Worm (Caenorhabditis elegans) whole organism, late embryonic: ENCODE measurements around the gene fkb-3.

Experiments
- C08G9.2 ChIP-seq: sonication (generic microtip); optimal IDR thresholded peaks from 2 replicates; lab custom pipeline; 2016; ENCODE audit warnings: mild to moderate bottlenecking, missing genetic modification characterization, moderate library complexity, missing compliant biosample characterization
- K09A11.1 ChIP-seq: sonication (generic microtip); optimal IDR thresholded peaks from 2 replicates; lab custom pipeline; 2017; ENCODE audit warnings: antibody characterized with exemption, mild to moderate bottlenecking, missing genetic modification characterization, missing compliant biosample characterization; ENCODE audit not compliant: insufficient read depth
- ceh-18 ChIP-seq: sonication (generic microtip); optimal IDR thresholded peaks from 2 replicates; lab custom pipeline; 2016; ENCODE audit warnings: missing genetic modification characterization, missing compliant biosample characterization
- ceh-2 ChIP-seq: sonication (generic microtip); optimal IDR thresholded peaks from 2 replicates; lab custom pipeline; 2016; ENCODE audit warnings: missing genotype, missing genetic modification characterization, missing compliant biosample characterization
- ceh-22 ChIP-seq: sonication (generic microtip); optimal IDR thresholded peaks from 2 replicates; lab custom pipeline; 2017; ENCODE audit warnings: missing biosample characterization, missing genetic modification characterization
- ceh-30 ChIP-seq: fragments of 150-350 bp; optimal IDR thresholded peaks from 2 replicates; lab custom pipeline; 2014; ENCODE audit warnings: missing biosample characterization, missing genetic modification characterization
- ceh-34 ChIP-seq: sonication (generic microtip); optimal IDR thresholded peaks from 2 replicates; lab custom pipeline; 2016; ENCODE audit warnings: mild to moderate bottlenecking, missing genetic modification characterization, missing compliant biosample characterization
- ceh-48 ChIP-seq: sonication (generic microtip); optimal IDR thresholded peaks from 2 replicates; lab custom pipeline; 2016; ENCODE audit warnings: missing genetic modification characterization, inconsistent platforms, missing compliant biosample characterization
- ceh-6 ChIP-seq: fragments of 200-800 bp; sonication (Bioruptor generic); optimal IDR thresholded peaks from 2 replicates; lab custom pipeline; 2018; ENCODE audit warnings: mild to moderate bottlenecking, missing genetic modification characterization, missing compliant biosample characterization
- ceh-9 ChIP-seq: sonication (generic microtip); optimal IDR thresholded peaks from 2 replicates; lab custom pipeline; 2016; ENCODE audit warnings: mild to moderate bottlenecking, missing genetic modification characterization, inconsistent platforms, missing compliant biosample characterization
- dmd-4 ChIP-seq: sonication (generic microtip); optimal IDR thresholded peaks from 2 replicates; lab custom pipeline; 2016; ENCODE audit warnings: borderline replicate concordance, missing genetic modification characterization, missing compliant biosample characterization
- ets-4 ChIP-seq: sonication (generic microtip); optimal IDR thresholded peaks from 2 replicates; lab custom pipeline; 2016; ENCODE audit warnings: missing genetic modification characterization, missing compliant biosample characterization
- fkh-6 ChIP-seq: sonication (generic microtip); optimal IDR thresholded peaks from 2 replicates; lab custom pipeline; 2016; ENCODE audit warnings: missing genetic modification characterization, missing compliant biosample characterization
- gmeb-2 ChIP-seq: sonication (generic microtip); optimal IDR thresholded peaks from 2 replicates; lab custom pipeline; 2016; ENCODE audit warnings: missing genetic modification characterization, inconsistent platforms, missing compliant biosample characterization
- hlh-13 ChIP-seq: fragments of 200-800 bp; sonication (Bioruptor generic); optimal IDR thresholded peaks from 2 replicates; lab custom pipeline; 2018; ENCODE audit warnings: mild to moderate bottlenecking, missing genetic modification characterization, missing compliant biosample characterization
- npax-4 ChIP-seq: sonication (generic microtip); optimal IDR thresholded peaks from 2 replicates; lab custom pipeline; 2016; ENCODE audit warnings: missing genetic modification characterization, missing compliant biosample characterization
- pag-3 ChIP-seq: sonication (generic microtip); optimal IDR thresholded peaks from 2 replicates; lab custom pipeline; 2016; ENCODE audit warnings: missing compliant biosample characterization, missing genetic modification characterization, borderline replicate concordance
- pha-2 ChIP-seq: sonication (generic microtip); optimal IDR thresholded peaks from 2 replicates; lab custom pipeline; 2017; ENCODE audit warnings: mild to moderate bottlenecking, missing genetic modification characterization, missing compliant biosample characterization
- pros-1 ChIP-seq: fragments of 150-350 bp; optimal IDR thresholded peaks from 2 replicates; lab custom pipeline; 2014; ENCODE audit warnings: missing biosample characterization, missing genetic modification reagents, missing genetic modification characterization
- ref-2 ChIP-seq: sonication (generic microtip); optimal IDR thresholded peaks from 2 replicates; lab custom pipeline; 2016; ENCODE audit warnings: missing genetic modification characterization, missing compliant biosample characterization
- sox-2 ChIP-seq: fragments of 200-800 bp; sonication (Bioruptor generic); IDR thresholded peaks from 2 replicates; pipeline ENCODE4 v1.3.6; 2022; ENCODE audit warnings: missing genetic modification reagents, missing genetic modification characterization, missing compliant biosample characterization
- sox-4 ChIP-seq: sonication (generic microtip); optimal IDR thresholded peaks from 2 replicates; lab custom pipeline; 2017; ENCODE audit warnings: mild to moderate bottlenecking, missing genetic modification characterization, inconsistent platforms, missing compliant biosample characterization
- syd-9 ChIP-seq: sonication (generic microtip); optimal IDR thresholded peaks from 2 replicates; lab custom pipeline; 2016; ENCODE audit warnings: mild to moderate bottlenecking, missing genetic modification characterization, moderate library complexity, missing compliant biosample characterization
- ztf-16 ChIP-seq: sonication (generic microtip); optimal IDR thresholded peaks from 2 replicates; lab custom pipeline; 2017; ENCODE audit warnings: missing genetic modification characterization, missing compliant biosample characterization

The fkb-3 gene

ce11 chrV:7264042-7264441 is 39.0 kb downstream of the fkb-3 start, which contains the start of gene C13A2.9:
TSS of gene C13A2.9 (minus strand) at chrV:7264142.
- TF ChIP-seq sox-4 (tag; lab: Kevin White, UChicago) (no peak), ceh-2 (tag; lab: Kevin White, UChicago) (no peak), ceh-30 (no peak), sox-2 (GFP tag; lab: Robert Waterston, UW) (no peak), fkh-6 (no peak), dmd-4 (tag; lab: Kevin White, UChicago) (no peak), npax-4 (tag; lab: Kevin White, UChicago) (no peak), K09A11.1 (tag; lab: Kevin White, UChicago) (no peak)

- TF ChIP-seq ceh-34 (tag; lab: Kevin White, UChicago) (no peak), C08G9.2 (tag; lab: Kevin White, UChicago) (no peak), pros-1 (tag; lab: Kevin White, UChicago) (no peak), ceh-22 (no peak), hlh-13 (GFP tag; lab: Kevin White, UChicago) (no peak), syd-9 (tag; lab: Kevin White, UChicago) (no peak), ceh-48 (tag; lab: Kevin White, UChicago) (no peak), ref-2 (no peak), ceh-6 (GFP tag; lab: Kevin White, UChicago) (no peak), pag-3 (no peak), ceh-9 (tag; lab: Kevin White, UChicago) (no peak)
Measured at ce11 chrV:7266021-7266420, 41.0 kb downstream of the fkb-3 start, which contains the start of gene C13A2.7. TSS of gene C13A2.7 (plus strand) at chrV:7266321.

- TF ChIP-seq ceh-30, result no peak
- no peak for TF ChIP-seq ceh-18 (tag; lab: Kevin White, UChicago)
Measured at ce11 chrV:7269399-7269798, 44.4 kb downstream of the fkb-3 start, which contains the start of gene C13A2.6. TSS of gene C13A2.6 (plus strand) at chrV:7269699.

- no peak for TF ChIP-seq gmeb-2 (tag; lab: Kevin White, UChicago)
Measured at ce11 chrV:7274992-7275391, 50.0 kb downstream of the fkb-3 start, which contains the start of gene C13A2.10. TSS of gene C13A2.10 (minus strand) at chrV:7275092.

- TF ChIP-seq pha-2 (no peak), ets-4 (tag; lab: Kevin White, UChicago) (no peak), ztf-16 (tag; lab: Kevin White, UChicago) (no peak)
Measured at ce11 chrV:7275491-7275890, 50.5 kb downstream of the fkb-3 start, which contains the start of gene C13A2.5. TSS of gene C13A2.5 (plus strand) at chrV:7275791.
